Worm (Caenorhabditis elegans): Measurements from ENCODE around the gene F36D4.4.
"Not testable (repeated sequence)": the region's sequence is repeated elsewhere in the genome, so short reads cannot be mapped to it uniquely, and the experiment has no call there.

The F36D4.4 gene

DNA sequence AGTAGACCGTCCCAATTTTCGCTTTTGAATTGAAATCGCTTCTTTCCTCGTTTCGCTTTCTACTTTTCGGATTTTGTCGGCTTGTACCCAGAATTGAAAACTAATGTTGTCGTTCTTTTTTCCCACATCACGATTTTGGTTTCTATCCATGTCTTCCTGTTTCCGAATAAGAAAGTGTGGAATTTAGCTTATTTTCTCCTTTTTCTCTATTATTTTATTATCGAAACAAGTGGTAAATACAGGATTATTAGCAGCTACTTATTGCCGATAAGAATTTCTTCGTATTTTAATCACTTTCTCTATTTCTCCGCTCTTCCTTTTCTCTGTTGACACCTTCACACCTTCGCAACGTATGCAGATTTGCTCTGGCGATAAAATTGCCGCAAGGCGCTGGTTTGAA lies 29.5 kb downstream of the F36D4.4 start:
- TF ChIP-seq unc-62 (GFP tag; optimal IDR thresholded peaks at IDR 0.05) = no peak
- no peak for TF ChIP-seq sem-2 (GFP tag; optimal IDR thresholded peaks at IDR 0.05)
- TF ChIP-seq sptf-1 (tag; optimal IDR thresholded peaks at IDR 0.05) = no peak
- TF ChIP-seq ceh-43 (GFP tag; optimal IDR thresholded peaks at IDR 0.05) = no peak
- no peak for TF ChIP-seq bed-3 (GFP tag; optimal IDR thresholded peaks at IDR 0.05)
- no peak for TF ChIP-seq pha-4 (tag; optimal IDR thresholded peaks at IDR 0.05)
- TF ChIP-seq lsy-2 (tag; optimal IDR thresholded peaks at IDR 0.05) = no peak

DNA sequence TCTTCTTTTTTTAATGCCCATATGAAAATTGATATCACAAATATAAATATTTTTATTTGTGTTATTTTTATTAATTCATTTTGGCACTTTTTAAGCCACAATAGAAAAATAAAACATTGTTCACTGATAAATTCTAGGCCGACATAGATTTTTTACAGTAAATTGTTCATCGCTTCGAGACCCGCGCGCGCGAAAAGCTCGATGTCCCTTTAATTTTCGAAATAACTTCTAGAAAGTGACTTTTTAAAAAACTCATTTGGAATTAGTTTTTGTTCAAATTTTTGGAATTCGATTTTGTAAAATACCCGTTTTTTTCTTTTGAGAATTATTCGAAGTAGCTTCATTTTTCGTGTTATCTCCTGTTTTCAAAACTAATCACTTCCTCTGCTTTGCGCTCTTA lies 30.1 kb downstream of the F36D4.4 start:
- no peak for TF ChIP-seq ceh-39 (tag; optimal IDR thresholded peaks at IDR 0.05)
- TF ChIP-seq blmp-1 (tag; optimal IDR thresholded peaks at IDR 0.05) = no peak
- no peak for TF ChIP-seq lsy-2 (tag; optimal IDR thresholded peaks at IDR 0.05)

DNA sequence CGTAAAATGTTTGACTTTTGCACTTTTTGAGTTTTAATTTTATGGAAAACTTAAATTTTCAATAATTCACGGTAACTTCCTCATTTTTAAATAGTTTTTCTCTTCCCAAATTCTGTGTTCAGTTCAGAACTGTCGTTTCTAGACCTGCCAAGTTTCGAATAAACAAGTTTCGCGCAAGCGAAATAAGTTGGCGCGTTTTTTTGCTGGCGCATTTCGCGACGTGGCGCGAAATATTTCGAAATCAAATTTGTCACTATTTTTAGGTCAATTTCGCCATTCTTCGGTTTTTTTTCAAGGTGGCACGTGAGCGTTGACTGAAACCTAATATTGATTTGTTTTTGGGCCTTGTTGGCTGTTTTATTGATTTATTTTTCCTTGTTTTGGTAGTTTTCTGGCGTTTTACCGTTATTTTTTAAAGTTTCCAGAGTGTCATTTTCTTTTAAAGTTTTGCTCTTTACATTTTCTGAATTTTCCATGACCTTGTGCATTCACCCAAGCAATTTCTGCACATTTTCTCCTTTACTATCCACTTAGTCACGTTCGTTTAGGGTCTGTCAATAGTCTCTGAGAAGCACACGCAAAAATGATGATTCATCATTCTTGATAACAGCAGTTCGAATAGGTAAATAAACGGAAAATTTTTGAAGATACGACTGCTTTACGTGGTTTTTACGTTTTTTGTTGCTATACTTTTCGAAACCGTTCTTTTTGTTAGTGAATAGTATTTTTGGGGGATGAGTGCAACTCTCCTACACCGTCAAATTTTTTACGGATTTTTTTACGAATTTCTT lies 31.7 kb downstream of the F36D4.4 start:
- TF ChIP-seq mab-5 (tag; optimal IDR thresholded peaks at IDR 0.05) (no peak), lin-32 (GFP tag; optimal IDR thresholded peaks at IDR 0.05) (no peak), ham-2 (GFP tag; optimal IDR thresholded peaks at IDR 0.05) (no peak)

DNA sequence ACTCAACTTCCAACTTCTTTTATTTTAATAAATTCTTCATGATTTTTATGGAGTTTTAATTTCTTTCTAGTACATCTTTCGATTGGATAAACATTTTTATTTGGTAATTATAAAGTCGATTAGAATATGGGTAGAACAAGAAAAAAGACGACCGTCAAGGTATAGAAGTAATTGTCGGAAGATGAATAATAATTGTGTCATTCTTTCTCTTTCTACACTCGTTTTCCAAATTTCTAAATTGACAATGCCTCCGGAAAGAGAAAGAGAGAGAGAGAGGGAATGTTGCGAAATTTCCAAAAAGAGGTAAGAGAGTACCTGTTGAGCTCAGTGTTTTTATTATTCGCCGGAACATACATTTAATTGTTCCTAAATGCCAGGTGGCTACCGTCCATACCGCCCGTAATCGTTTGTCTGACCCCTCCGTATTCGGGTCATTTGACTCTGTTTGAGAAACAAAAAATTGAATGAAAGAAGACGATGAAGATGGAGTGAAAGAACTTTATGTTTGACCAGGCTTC lies 32.5 kb downstream of the F36D4.4 start, which contains the start of gene E02C12.12:
TSS of gene E02C12.12 (minus strand) at position 468 of the 518 bp plus-strand sequence.
- no peak for TF ChIP-seq nhr-76 (tag; optimal IDR thresholded peaks at IDR 0.05)
- TF ChIP-seq nhr-2 (tag; optimal IDR thresholded peaks at IDR 0.05) = peak; percentile 51

DNA sequence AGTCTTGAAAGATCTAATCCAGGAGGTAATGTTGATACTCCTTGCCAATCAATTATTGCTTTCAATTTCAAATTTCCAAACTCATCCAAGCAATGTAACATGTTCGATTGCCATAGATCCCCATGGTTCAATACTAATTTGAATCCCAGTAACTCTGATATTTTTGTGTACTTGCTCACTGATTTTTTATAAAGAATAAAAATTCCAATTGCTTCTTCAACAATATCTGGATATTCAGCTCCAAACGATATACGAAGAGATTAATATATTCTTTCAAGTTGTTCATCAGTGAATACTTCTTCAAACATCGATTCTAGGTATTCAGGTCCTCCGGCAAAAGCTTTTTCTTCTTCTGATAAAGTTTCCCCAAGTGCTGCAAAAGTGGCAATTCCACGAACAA lies 34.6 kb downstream of the F36D4.4 start, which contains the start of gene E02C12.11:
TSS of gene E02C12.11 (minus strand) at position 101 of the 400 bp plus-strand sequence.
- not testable (repeated sequence) for TF ChIP-seq lsy-2, snpc-4, lin-13 (tag; optimal IDR thresholded peaks at IDR 0.05)

DNA sequence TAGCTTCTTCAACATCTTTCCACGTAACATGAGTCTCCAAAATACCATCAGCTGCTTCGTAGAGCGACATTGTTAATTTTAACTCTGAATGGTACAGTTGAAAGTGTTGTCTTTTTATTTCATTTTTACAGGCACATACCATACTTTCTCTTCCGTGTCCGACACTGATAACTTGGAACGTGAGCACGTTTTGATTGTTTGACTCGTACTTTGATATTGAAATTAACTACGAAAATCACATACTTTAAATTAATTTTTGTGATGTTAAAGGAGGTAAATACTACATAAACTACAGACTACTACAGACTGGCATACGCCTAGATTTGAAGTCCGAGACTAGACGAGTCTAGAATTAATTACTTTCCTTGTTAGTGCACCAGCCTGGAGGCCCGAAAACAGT lies 36.1 kb downstream of the F36D4.4 start, which contains the start of gene E02C12.10:
TSS of gene E02C12.10 (minus strand) at position 75 of the 400 bp plus-strand sequence.
- TF ChIP-seq elt-3 (tag; optimal IDR thresholded peaks at IDR 0.05) (no peak), ceh-83 (GFP tag; optimal IDR thresholded peaks at IDR 0.05) (no peak), mls-2 (tag; optimal IDR thresholded peaks at IDR 0.05) (no peak), ham-2 (GFP tag; optimal IDR thresholded peaks at IDR 0.05) (no peak), ceh-39 (tag; optimal IDR thresholded peaks at IDR 0.05) (no peak), unc-62 (GFP tag; optimal IDR thresholded peaks at IDR 0.05) (no peak), mab-5 (tag; optimal IDR thresholded peaks at IDR 0.05) (no peak), lsy-2 (tag; optimal IDR thresholded peaks at IDR 0.05) (no peak), lin-13 (tag; optimal IDR thresholded peaks at IDR 0.05) (no peak)

DNA sequence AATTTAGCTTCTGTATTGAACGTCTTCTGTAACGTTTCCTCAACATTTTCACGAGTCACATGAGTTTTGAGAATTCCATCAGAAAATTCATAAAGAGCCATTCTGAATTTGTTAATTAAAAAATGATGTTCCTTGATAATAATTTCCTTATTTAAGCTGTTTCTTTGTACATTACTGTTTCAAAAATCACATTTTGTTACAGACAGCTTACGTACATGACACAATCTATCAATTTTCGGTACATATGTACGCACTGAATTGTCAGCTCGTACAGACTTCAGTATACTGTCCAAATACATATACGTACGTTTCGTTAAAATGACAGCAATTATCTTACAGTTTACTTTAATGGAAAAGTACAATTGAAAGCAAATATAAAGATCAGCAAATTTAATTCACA lies 38.0 kb downstream of the F36D4.4 start, which contains the start of gene E02C12.19:
TSS of gene E02C12.19 (minus strand) at position 101 of the 400 bp plus-strand sequence.
- TF ChIP-seq nhr-12 (tag; optimal IDR thresholded peaks at IDR 0.05) (no peak), unc-62 (GFP tag; optimal IDR thresholded peaks at IDR 0.05) (no peak), nhr-76 (tag; optimal IDR thresholded peaks at IDR 0.05) (no peak), lin-32 (GFP tag; optimal IDR thresholded peaks at IDR 0.05) (no peak), blmp-1 (tag; optimal IDR thresholded peaks at IDR 0.05) (no peak), mls-2 (tag; optimal IDR thresholded peaks at IDR 0.05) (no peak), flh-1 (GFP tag; optimal IDR thresholded peaks at IDR 0.05) (no peak), ceh-43 (GFP tag; optimal IDR thresholded peaks at IDR 0.05) (no peak), hlh-1 (tag; optimal IDR thresholded peaks at IDR 0.05) (no peak), sem-2 (GFP tag; optimal IDR thresholded peaks at IDR 0.05) (no peak), nhr-237 (tag; optimal IDR thresholded peaks at IDR 0.05) (no peak)

DNA sequence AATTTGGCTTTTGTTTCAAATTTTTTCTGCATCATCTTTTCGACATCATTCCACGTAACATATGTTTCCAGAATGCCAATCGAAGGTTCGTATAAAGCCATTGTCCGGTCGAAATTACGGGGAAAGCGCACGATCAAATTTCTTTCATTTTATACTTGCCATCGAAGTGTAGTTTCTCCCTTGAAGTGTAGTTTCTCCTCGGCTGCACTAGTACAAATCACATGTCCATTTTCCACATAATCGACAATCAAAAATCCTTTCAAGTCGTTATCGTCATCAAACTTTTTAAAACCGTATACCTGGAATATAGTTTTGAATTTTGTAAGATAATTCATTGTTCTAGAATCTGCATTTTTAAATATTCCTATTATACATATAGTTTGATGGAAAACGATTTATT lies 39.0 kb downstream of the F36D4.4 start, which contains the start of gene E02C12.9:
TSS of gene E02C12.9 (minus strand) at position 101 of the 400 bp plus-strand sequence.
- no peak for TF ChIP-seq ces-1 (GFP tag; optimal IDR thresholded peaks at IDR 0.05)
- no peak for TF ChIP-seq pha-4 (tag; optimal IDR thresholded peaks at IDR 0.05)
- no peak for TF ChIP-seq lin-32 (GFP tag; optimal IDR thresholded peaks at IDR 0.05)
- no peak for TF ChIP-seq unc-62 (GFP tag; optimal IDR thresholded peaks at IDR 0.05)
- TF ChIP-seq lin-13 (tag; optimal IDR thresholded peaks at IDR 0.05) = no peak
